Worm (Caenorhabditis elegans) whole organism, early embryonic: ENCODE data around the gene srg-62.

ENCODE experiments used
- aly-1 ChIP-seq: sonication (generic microtip); optimal IDR thresholded peaks from 2 replicates; lab custom pipeline; 2016; ENCODE audit warnings: missing genetic modification characterization, missing compliant biosample characterization
- ama-1 ChIP-seq: fragments of 150-350 bp; optimal IDR thresholded peaks from 2 replicates; lab custom pipeline; 2014
- ets-7 ChIP-seq: sonication (generic microtip); optimal IDR thresholded peaks from 2 replicates; lab custom pipeline; 2016; ENCODE audit warnings: missing genotype, missing genetic modification characterization, missing compliant biosample characterization
- flt-1 ChIP-seq: fragments of 200-800 bp; sonication (Bioruptor generic); IDR thresholded peaks from 2 replicates; pipeline ENCODE4 v1.3.6; 2022; ENCODE audit warnings: missing genetic modification characterization, missing compliant biosample characterization
- hmbx-1 ChIP-seq: sonication (generic microtip); optimal IDR thresholded peaks from 2 replicates; lab custom pipeline; 2016; ENCODE audit warnings: mild to moderate bottlenecking, missing genetic modification characterization, missing compliant biosample characterization
- hnd-1 ChIP-seq: sonication (generic microtip); optimal IDR thresholded peaks from 2 replicates; lab custom pipeline; 2016; ENCODE audit warnings: missing genetic modification characterization, missing compliant biosample characterization
- pes-1 ChIP-seq: fragments of 200-800 bp; sonication (Bioruptor generic); IDR thresholded peaks from 2 replicates; pipeline ENCODE4 v1.3.6; 2022; ENCODE audit warnings: missing genetic modification reagents, missing genetic modification characterization, missing compliant biosample characterization
- scrt-1 ChIP-seq: fragments of 200-800 bp; sonication (Bioruptor generic); IDR thresholded peaks from 2 replicates; pipeline ENCODE4 v1.3.6; 2022; ENCODE audit warnings: missing genetic modification characterization, missing compliant biosample characterization
- sea-1 ChIP-seq: fragments of 200-800 bp; sonication (Bioruptor generic); conservative IDR thresholded peaks from 2 replicates; pipeline ENCODE4 v1.3.6; 2022; ENCODE audit warnings: missing genetic modification characterization, missing compliant biosample characterization
- tbx-11 ChIP-seq: fragments of 200-800 bp; sonication (Bioruptor generic); IDR thresholded peaks from 2 replicates; pipeline ENCODE4 v1.3.6; 2022; ENCODE audit warnings: missing genetic modification characterization, missing compliant biosample characterization
- tbx-37 ChIP-seq: fragments of 200-800 bp; sonication (Bioruptor generic); conservative IDR thresholded peaks from 2 replicates; pipeline ENCODE4 v1.3.6; 2022; ENCODE audit warnings: missing genetic modification reagents, missing genetic modification characterization, missing compliant biosample characterization
- tra-4 ChIP-seq: sonication (generic microtip); optimal IDR thresholded peaks from 2 replicates; lab custom pipeline; 2017; ENCODE audit warnings: missing genetic modification characterization, missing compliant biosample characterization

- TF ChIP-seq tbx-37 (no peak), hmbx-1 (tag; lab: Kevin White, UChicago) (no peak), sea-1 (GFP tag; lab: Robert Waterston, UW) (no peak), ama-1 (lab: Kevin White, UChicago) (no peak), flt-1 (GFP tag; lab: Robert Waterston, UW) (no peak), aly-1 (no peak), pes-1 (GFP tag; lab: Robert Waterston, UW) (no peak), tra-4 (no peak), scrt-1 (no peak), ets-7 (tag; lab: Kevin White, UChicago) (no peak), tbx-11 (GFP tag; lab: Robert Waterston, UW) (no peak), hnd-1 (tag; lab: Kevin White, UChicago) (no peak)
Measured at ce11 chrV:2706379-2706778, 35.8 kb downstream of the srg-62 start.
